Worm (Caenorhabditis elegans) whole organism, L4 larva: ENCODE results near the gene crn-6.

Source experiments
- F37D6.2 ChIP-seq: sonication (generic microtip); optimal IDR thresholded peaks from 2 replicates; lab custom pipeline; 2016; ENCODE audit warnings: mild to moderate bottlenecking, missing genetic modification characterization, missing compliant biosample characterization
- F49E8.2 ChIP-seq: sonication (generic microtip); optimal IDR thresholded peaks from 2 replicates; lab custom pipeline; 2016; ENCODE audit warnings: missing compliant biosample characterization, mild to moderate bottlenecking, missing genetic modification characterization, borderline replicate concordance
- T20F7.1 ChIP-seq: fragments of 200-800 bp; sonication (Bioruptor generic); optimal IDR thresholded peaks from 2 replicates; lab custom pipeline; 2018; ENCODE audit warnings: mild to moderate bottlenecking, missing genetic modification characterization, missing compliant biosample characterization
- arid-1 ChIP-seq: fragments of 200-800 bp; sonication (Bioruptor generic); conservative IDR thresholded peaks from 2 replicates; pipeline ENCODE4 v1.3.6; 2022; ENCODE audit warnings: missing genetic modification reagents, missing genetic modification characterization, missing compliant biosample characterization
- dmd-6 ChIP-seq: fragments of 200-800 bp; sonication (Bioruptor generic); IDR thresholded peaks from 2 replicates; pipeline ENCODE4 v1.3.6; 2022; ENCODE audit warnings: missing genetic modification reagents, missing genetic modification characterization, missing compliant biosample characterization
- dpl-1 ChIP-seq: fragments of 150-350 bp; optimal IDR thresholded peaks from 2 replicates; lab custom pipeline; 2014; ENCODE audit warnings: missing biosample characterization, missing genetic modification reagents, missing genetic modification characterization
- dve-1 ChIP-seq: sonication (generic microtip); optimal IDR thresholded peaks from 2 replicates; lab custom pipeline; 2017; ENCODE audit warnings: antibody characterized with exemption, mild to moderate bottlenecking, missing genetic modification characterization, missing compliant biosample characterization; ENCODE audit not compliant: insufficient read depth
- egl-43 ChIP-seq: fragments of 200-800 bp; sonication (Bioruptor generic); IDR thresholded peaks from 2 replicates; pipeline ENCODE4 v1.3.6; 2022; ENCODE audit warnings: missing genetic modification reagents, missing genetic modification characterization, missing compliant biosample characterization
- fkh-10 ChIP-seq: fragments of 150-350 bp; optimal IDR thresholded peaks from 2 replicates; lab custom pipeline; 2014; ENCODE audit warnings: missing biosample characterization, missing genetic modification reagents, missing genetic modification characterization
- jun-1 ChIP-seq: fragments of 150-350 bp; optimal IDR thresholded peaks from 2 replicates; lab custom pipeline; 2014; ENCODE audit warnings: missing biosample characterization, missing genetic modification reagents, missing genetic modification characterization
- lin-13 ChIP-seq: fragments of 150-350 bp; optimal IDR thresholded peaks from 2 replicates; lab custom pipeline; 2014; ENCODE audit warnings: missing biosample characterization, missing genetic modification reagents, missing genetic modification characterization
- lin-15B ChIP-seq: fragments of 150-350 bp; sonication (generic microtip); optimal IDR thresholded peaks from 3 replicates; lab custom pipeline; 2014; ENCODE audit warnings: missing biosample characterization, missing genetic modification characterization
- madf-5 ChIP-seq, 2 experiments: fragments of 200-800 bp; sonication (Bioruptor generic); IDR thresholded peaks; 2 replicates each; pipeline ENCODE4 v1.3.6; 2022; ENCODE audit warnings: missing compliant biosample characterization in 2 of 2, missing genetic modification characterization in 2 of 2
- madf-9 ChIP-seq: fragments of 200-800 bp; sonication (Bioruptor generic); conservative IDR thresholded peaks from 2 replicates; pipeline ENCODE4 v1.3.6; 2022; ENCODE audit warnings: missing genetic modification reagents, missing genetic modification characterization, missing compliant biosample characterization
- mdl-1 ChIP-seq, 2 experiments: fragments of 150-350 bp in 1 of 2; sonication (generic microtip) in 1 of 2; optimal IDR thresholded peaks; 2 replicates each; lab custom pipeline; 2014 to 2017; ENCODE audit warnings: missing biosample characterization in 2 of 2, missing genetic modification characterization in 2 of 2
- mdt-29 ChIP-seq: fragments of 200-800 bp; sonication (Bioruptor generic); IDR thresholded peaks from 2 replicates; pipeline ENCODE4 v1.3.6; 2022; ENCODE audit warnings: missing genetic modification reagents, missing genetic modification characterization, missing compliant biosample characterization
- mep-1 ChIP-seq: fragments of 150-350 bp; sonication (generic microtip); optimal IDR thresholded peaks from 3 replicates; lab custom pipeline; 2014; ENCODE audit warnings: missing biosample characterization, missing genetic modification characterization
- mes-2 ChIP-seq: sonication (generic microtip); optimal IDR thresholded peaks from 2 replicates; lab custom pipeline; 2016; ENCODE audit warnings: missing genotype, mild to moderate bottlenecking, missing genetic modification characterization, missing compliant biosample characterization; ENCODE audit not compliant: poor library complexity, severe bottlenecking
- nhr-111 ChIP-seq: fragments of 200-800 bp; sonication (Bioruptor generic); optimal IDR thresholded peaks from 2 replicates; lab custom pipeline; 2018; ENCODE audit warnings: mild to moderate bottlenecking, missing genetic modification characterization, missing compliant biosample characterization
- nhr-237 ChIP-seq: sonication (generic microtip); optimal IDR thresholded peaks from 2 replicates; lab custom pipeline; 2017; ENCODE audit warnings: missing biosample characterization, missing genetic modification characterization
- nhr-6 ChIP-seq: fragments of 150-350 bp; optimal IDR thresholded peaks from 2 replicates; lab custom pipeline; 2014; ENCODE audit warnings: missing biosample characterization, missing genetic modification characterization
- nhr-77 ChIP-seq: fragments of 150-350 bp; optimal IDR thresholded peaks from 2 replicates; lab custom pipeline; 2014; ENCODE audit warnings: missing biosample characterization, missing genetic modification characterization
- php-3 ChIP-seq: fragments of 200-800 bp; sonication (Bioruptor generic); IDR thresholded peaks from 2 replicates; pipeline ENCODE4 v1.3.6; 2022; ENCODE audit warnings: missing genetic modification reagents, missing genetic modification characterization, missing compliant biosample characterization
- rbr-2 ChIP-seq: sonication (generic microtip); optimal IDR thresholded peaks from 2 replicates; lab custom pipeline; 2016; ENCODE audit warnings: missing genotype, missing genetic modification characterization, missing compliant biosample characterization
- sdz-12 ChIP-seq: fragments of 200-800 bp; sonication (Bioruptor generic); optimal IDR thresholded peaks from 2 replicates; lab custom pipeline; 2018; ENCODE audit warnings: mild to moderate bottlenecking, missing genetic modification characterization, missing compliant biosample characterization
- skn-1 ChIP-seq: fragments of 150-350 bp; optimal IDR thresholded peaks from 2 replicates; lab custom pipeline; 2014; ENCODE audit warnings: missing biosample characterization, missing genetic modification characterization
- snpc-4 ChIP-seq: fragments of 150-350 bp; optimal IDR thresholded peaks from 2 replicates; lab custom pipeline; 2014; ENCODE audit warnings: missing biosample characterization, missing genetic modification characterization
- tag-97 ChIP-seq: fragments of 200-800 bp; sonication (Bioruptor generic); IDR thresholded peaks from 2 replicates; pipeline ENCODE4 v1.3.6; 2022; ENCODE audit warnings: missing genetic modification characterization, missing compliant biosample characterization
- unc-39 ChIP-seq: sonication (generic microtip); optimal IDR thresholded peaks from 2 replicates; lab custom pipeline; 2017; ENCODE audit warnings: missing biosample characterization, missing genetic modification characterization
- unc-62 ChIP-seq, 3 experiments: fragments of 150-350 bp in 1 of 3; sonication (generic microtip); optimal IDR thresholded peaks in 2 of 3; peaks in 1 of 3; 1 replicate in 1 of 3; 2 replicates in 2 of 3; lab custom pipeline; 2014 to 2017; ENCODE audit warnings: missing biosample characterization in 3 of 3, missing genetic modification characterization in 3 of 3, missing genetic modification reagents in 3 of 3, missing genotype in 1 of 3
- zag-1 ChIP-seq: fragments of 150-350 bp; optimal IDR thresholded peaks from 2 replicates; lab custom pipeline; 2014; ENCODE audit warnings: missing biosample characterization, missing genetic modification characterization
- zfp-2 ChIP-seq: sonication (generic microtip); optimal IDR thresholded peaks from 2 replicates; lab custom pipeline; 2016; ENCODE audit warnings: mild to moderate bottlenecking, missing genetic modification characterization, missing compliant biosample characterization
- zip-2 ChIP-seq: fragments of 150-350 bp; optimal IDR thresholded peaks from 2 replicates; lab custom pipeline; 2014; ENCODE audit warnings: missing biosample characterization, missing genetic modification characterization

crn-6 gene

DNA sequence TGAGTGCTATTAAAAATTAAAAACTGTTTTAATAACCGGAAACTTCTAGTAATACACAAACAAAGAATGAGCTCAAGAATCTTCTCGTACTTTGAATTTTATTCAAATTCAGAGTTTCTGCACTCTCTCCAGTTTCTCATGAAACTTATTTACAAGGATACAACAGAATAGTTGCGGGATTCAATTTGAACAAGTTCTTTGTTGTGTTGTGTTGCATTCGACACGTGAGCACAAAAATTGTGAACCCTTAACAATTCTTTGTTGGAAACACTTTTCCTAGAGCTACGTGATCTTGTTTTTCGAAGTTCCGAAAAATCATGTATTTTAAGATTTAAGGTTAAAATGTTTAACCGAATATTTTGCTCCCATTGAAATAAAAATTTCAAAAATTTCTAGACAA lies 6.7 kb downstream of the crn-6 start:
- no peak for TF ChIP-seq dpl-1
- TF ChIP-seq fkh-10 (GFP tag; lab: Kevin White, UChicago): peak; percentile 50
- TF ChIP-seq, all 104 proteins: peak for 1

DNA sequence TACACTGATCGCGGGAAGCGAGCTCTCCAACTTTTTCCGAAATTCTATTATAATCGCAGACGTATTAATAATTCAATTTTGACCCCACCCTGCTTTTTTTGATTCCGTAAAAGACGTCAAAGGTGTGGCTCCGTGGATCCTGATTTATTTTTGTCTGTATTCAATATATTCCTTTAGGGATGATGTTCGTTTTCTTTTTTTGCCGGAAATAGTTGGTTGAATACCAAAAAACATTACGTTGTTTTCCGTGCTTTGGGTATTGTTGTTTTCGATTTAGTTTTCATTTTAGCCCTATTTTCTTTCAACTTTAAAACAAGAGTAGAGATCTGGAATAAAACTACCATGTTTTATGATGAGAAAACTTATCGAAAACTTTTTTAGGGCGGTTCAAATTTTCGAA lies 9.6 kb downstream of the crn-6 start:
- TF ChIP-seq unc-62 (GFP tag; optimal IDR thresholded peaks at IDR 0.05 in 1 of 2; lab: Kevin White, UChicago) (peak in 1 of 2 experiments; percentile 93), unc-62 (tag; optimal IDR thresholded peaks at IDR 0.05; lab: Kevin White, UChicago) (no peak), mdl-1 (tag; optimal IDR thresholded peaks at IDR 0.05; lab: Kevin White, UChicago) (no peak)

DNA sequence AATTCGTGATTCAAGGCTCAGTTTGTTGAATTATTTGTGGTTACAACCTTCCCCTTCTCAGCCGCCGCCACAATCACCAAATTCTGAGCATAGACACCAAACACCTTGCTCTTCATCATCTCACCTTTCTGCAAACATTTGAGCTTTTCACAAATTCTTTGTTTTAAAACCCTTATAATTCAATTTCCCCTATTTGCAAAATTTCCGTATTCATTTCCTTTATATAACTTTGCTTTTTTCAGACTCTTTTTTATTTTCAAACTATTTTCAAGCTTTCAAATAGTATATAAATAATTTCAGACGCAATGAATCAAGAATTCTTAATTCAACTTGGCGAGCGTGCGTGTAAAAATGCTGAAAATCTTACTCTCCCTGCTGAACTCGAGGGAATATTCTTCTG lies 16.4 kb downstream of the crn-6 start, which contains the start of gene tkr-1:
tkr-1 (plus strand) TSS at position 301 of the 400 bp plus-strand sequence.
- no peak for TF ChIP-seq mdt-29 (GFP tag; lab: Robert Waterston, UW)
- TF ChIP-seq unc-62 (GFP tag; optimal IDR thresholded peaks at IDR 0.05 in 1 of 2; lab: Kevin White, UChicago): peak in 1 of 2 experiments; percentile 17
- TF ChIP-seq unc-62 (tag; optimal IDR thresholded peaks at IDR 0.05; lab: Kevin White, UChicago): no peak

DNA sequence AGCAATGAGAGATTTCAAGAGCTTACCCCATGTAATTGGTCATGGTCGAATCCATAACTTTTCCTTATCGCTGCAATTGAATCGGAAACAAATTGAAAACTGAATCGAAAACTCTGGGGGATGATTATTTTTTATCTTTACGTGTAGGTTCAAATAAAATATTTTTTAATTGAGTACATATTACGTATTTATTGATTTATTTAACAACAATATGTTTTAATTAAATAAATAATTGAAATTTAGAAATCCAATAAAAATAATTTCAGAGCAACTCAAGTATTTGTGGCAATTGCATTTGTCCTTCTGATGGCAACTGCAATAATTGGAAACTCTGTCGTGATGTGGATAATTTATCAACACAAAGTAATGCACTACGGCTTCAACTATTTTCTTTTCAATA lies 18.5 kb downstream of the crn-6 start, which contains the start of gene C38C10.3:
C38C10.3 (minus strand) TSS at position 101 of the 400 bp plus-strand sequence.
- TF ChIP-seq zag-1 (tag; lab: Kevin White, UChicago) (no peak), mep-1 (no peak), nhr-77 (no peak), rbr-2 (no peak), F37D6.2 (tag; lab: Kevin White, UChicago) (no peak), sdz-12 (GFP tag; lab: Kevin White, UChicago) (no peak), arid-1 (no peak), php-3 (no peak), dve-1 (tag; lab: Kevin White, UChicago) (no peak), nhr-237 (tag; lab: Kevin White, UChicago) (no peak), F49E8.2 (tag; lab: Kevin White, UChicago) (no peak), jun-1 (no peak), zfp-2 (tag; lab: Kevin White, UChicago) (no peak)
- TF ChIP-seq, all 104 proteins: peak for 0

DNA sequence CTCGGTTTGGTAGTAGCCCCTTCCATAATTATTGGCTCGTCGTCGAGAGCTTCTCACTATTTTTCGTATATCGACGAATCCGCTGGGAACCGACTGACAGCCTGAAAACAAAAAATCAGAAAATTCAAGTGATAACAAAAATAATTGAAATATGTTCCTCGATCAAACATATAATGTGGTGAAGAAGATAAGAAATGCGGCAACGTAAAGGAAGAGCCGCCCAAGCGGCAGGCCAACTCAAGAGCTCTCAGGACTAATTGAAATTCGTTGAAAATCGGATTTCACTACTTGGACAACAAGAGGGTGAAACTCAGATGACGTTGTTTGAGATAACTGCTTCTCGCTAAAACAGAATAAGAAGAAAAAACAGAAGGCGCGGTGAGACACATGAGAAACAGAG lies 22.9 kb downstream of the crn-6 start, which contains the start of gene slc-17.2:
slc-17.2 (minus strand) TSS at position 101 of the 400 bp plus-strand sequence.
- no peak for TF ChIP-seq egl-43 (GFP tag; lab: Robert Waterston, UW)
- no peak for TF ChIP-seq skn-1 (tag; lab: Kevin White, UChicago)
- TF ChIP-seq T20F7.1 (GFP tag; lab: Kevin White, UChicago): no peak
- no peak for TF ChIP-seq tag-97 (GFP tag; lab: Robert Waterston, UW)
- no peak for TF ChIP-seq nhr-111 (GFP tag; lab: Kevin White, UChicago)
- no peak for TF ChIP-seq madf-9 (GFP tag; lab: Robert Waterston, UW)
- no peak for TF ChIP-seq lin-15B (tag; lab: Kevin White, UChicago)
- no peak for TF ChIP-seq dmd-6 (GFP tag; lab: Robert Waterston, UW)
- no peak for TF ChIP-seq madf-5 (GFP tag; IDR thresholded peaks at IDR 0.05; lab: Robert Waterston, UW)
- no peak for TF ChIP-seq zip-2
- no peak for TF ChIP-seq mes-2 (tag; lab: Kevin White, UChicago)
- no peak for TF ChIP-seq nhr-6 (tag; lab: Kevin White, UChicago)
- TF ChIP-seq snpc-4 (tag; lab: Kevin White, UChicago): no peak
- no peak for TF ChIP-seq unc-39 (tag; lab: Kevin White, UChicago)
- no peak for TF ChIP-seq lin-13 (GFP tag; lab: Kevin White, UChicago)
- no peak for TF ChIP-seq mep-1
- TF ChIP-seq zag-1 (tag; lab: Kevin White, UChicago): no peak
